Fruit fly (Drosophila melanogaster) whole organism, embryonic: ENCODE data around the gene Rtca.
A peak's percentile ranks its signal among the peaks of the same experiment; 100 is the strongest.

Source experiments
- BEAF-32 ChIP-seq: fragments of 200-800 bp; sonication (Bioruptor generic); optimal IDR thresholded peaks from 3 replicates; lab custom pipeline; 2017; ENCODE audit warnings: missing biosample characterization, missing genetic modification characterization, mild to moderate bottlenecking, moderate library complexity, missing genetic modification reagents
- CG10959 ChIP-seq: fragments of 200-800 bp; sonication (Bioruptor generic); IDR thresholded peaks from 2 replicates; pipeline ENCODE4 v1.3.6; 2022; ENCODE audit warnings: missing biosample characterization, missing genetic modification characterization
- CG12104 ChIP-seq: fragments of 200-800 bp; sonication (Bioruptor generic); optimal IDR thresholded peaks from 3 replicates; lab custom pipeline; 2016; ENCODE audit warnings: missing biosample characterization, missing genetic modification characterization
- CG1233 ChIP-seq: fragments of 200-800 bp; sonication (Bioruptor generic); optimal IDR thresholded peaks from 4 replicates; lab custom pipeline; 2018; ENCODE audit warnings: missing biosample characterization, mild to moderate bottlenecking, missing genetic modification characterization
- CG13424 ChIP-seq: fragments of 200-800 bp; sonication (Bioruptor generic); optimal IDR thresholded peaks from 2 replicates; lab custom pipeline; 2019; ENCODE audit warnings: missing biosample characterization, mild to moderate bottlenecking, missing genetic modification characterization, moderate library complexity
- CG13775 ChIP-seq: fragments of 200-800 bp; sonication (Bioruptor generic); optimal IDR thresholded peaks from 3 replicates; lab custom pipeline; 2017; ENCODE audit warnings: missing biosample characterization, mild to moderate bottlenecking, missing genetic modification characterization
- CG14014 ChIP-seq: fragments of 200-800 bp; sonication (Bioruptor generic); IDR thresholded peaks from 2 replicates; pipeline ENCODE4 v1.3.6; 2022; ENCODE audit warnings: missing biosample characterization, missing genetic modification characterization
- CG1602 ChIP-seq: fragments of 200-800 bp; sonication (Bioruptor generic); optimal IDR thresholded peaks from 3 replicates; lab custom pipeline; 2016; ENCODE audit warnings: missing biosample characterization, missing genetic modification characterization
- CG18262 ChIP-seq: fragments of 200-800 bp; optimal IDR thresholded peaks from 3 replicates; lab custom pipeline; 2019; ENCODE audit warnings: missing biosample characterization, mild to moderate bottlenecking, missing genetic modification characterization, moderate library complexity
- CG2678 ChIP-seq: fragments of 200-800 bp; sonication (Bioruptor generic); optimal IDR thresholded peaks from 3 replicates; lab custom pipeline; 2019; ENCODE audit warnings: missing biosample characterization, mild to moderate bottlenecking, missing genetic modification characterization, moderate library complexity
- CG3065 ChIP-seq: fragments of 200-800 bp; sonication (Bioruptor generic); optimal IDR thresholded peaks from 2 replicates; lab custom pipeline; 2016; ENCODE audit warnings: missing biosample characterization, missing genetic modification characterization
- CG33213 ChIP-seq: fragments of 200-800 bp; sonication (Bioruptor generic); optimal IDR thresholded peaks from 3 replicates; lab custom pipeline; 2016; ENCODE audit warnings: missing biosample characterization, missing genetic modification characterization
- CG4617 ChIP-seq: fragments of 200-800 bp; sonication (Bioruptor generic); optimal IDR thresholded peaks from 3 replicates; lab custom pipeline; 2016; ENCODE audit warnings: missing biosample characterization, missing genetic modification characterization, borderline replicate concordance
- CG6689 ChIP-seq: fragments of 200-800 bp; sonication (Bioruptor generic); IDR thresholded peaks from 2 replicates; pipeline ENCODE4 v1.3.6; 2022; ENCODE audit warnings: missing biosample characterization, missing genetic modification characterization
- CG8924 ChIP-seq: fragments of 200-800 bp; optimal IDR thresholded peaks from 3 replicates; lab custom pipeline; 2019; ENCODE audit warnings: missing biosample characterization, mild to moderate bottlenecking, missing genetic modification characterization, moderate library complexity
- CG9437 ChIP-seq: fragments of 200-800 bp; sonication (Bioruptor generic); optimal IDR thresholded peaks from 2 replicates; lab custom pipeline; 2018; ENCODE audit warnings: missing biosample characterization, mild to moderate bottlenecking, missing genetic modification characterization
- CG9609 ChIP-seq: fragments of 200-800 bp; sonication (Bioruptor generic); optimal IDR thresholded peaks from 3 replicates; lab custom pipeline; 2016; ENCODE audit warnings: missing biosample characterization, missing genetic modification characterization
- Chrac-16 ChIP-seq: fragments of 200-800 bp; sonication (Bioruptor generic); optimal IDR thresholded peaks from 3 replicates; lab custom pipeline; 2016; ENCODE audit warnings: missing biosample characterization, missing genetic modification characterization
- CoRest ChIP-seq: fragments of 200-800 bp; sonication (Bioruptor generic); optimal IDR thresholded peaks from 3 replicates; lab custom pipeline; 2018; ENCODE audit warnings: missing biosample characterization, mild to moderate bottlenecking, missing genetic modification characterization, moderate library complexity
- D19A ChIP-seq: fragments of 200-800 bp; optimal IDR thresholded peaks from 3 replicates; lab custom pipeline; 2019; ENCODE audit warnings: missing biosample characterization, mild to moderate bottlenecking, missing genetic modification characterization, moderate library complexity
- D19B ChIP-seq: fragments of 200-800 bp; sonication (Bioruptor generic); optimal IDR thresholded peaks from 2 replicates; lab custom pipeline; 2017; ENCODE audit warnings: missing biosample characterization, mild to moderate bottlenecking, missing genetic modification characterization
- Gug ChIP-seq: fragments of 200-800 bp; sonication (Bioruptor generic); IDR thresholded peaks from 4 replicates; pipeline ENCODE4 v1.3.6; 2022; ENCODE audit warnings: missing biosample characterization, missing genetic modification characterization
- H2.0 ChIP-seq: fragments of 200-800 bp; sonication (Bioruptor generic); IDR thresholded peaks from 2 replicates; pipeline ENCODE4 v1.3.6; 2022; ENCODE audit warnings: missing biosample characterization, missing genetic modification characterization
- Lpt ChIP-seq: fragments of >200 bp; optimal IDR thresholded peaks from 2 replicates; lab custom pipeline; 2018; ENCODE audit warnings: missing biosample characterization, missing genetic modification characterization
- MBD-R2 ChIP-seq: fragments of 200-800 bp; sonication (Bioruptor generic); IDR thresholded peaks from 2 replicates; pipeline ENCODE4 v1.3.6; 2022; ENCODE audit warnings: missing biosample characterization, missing genetic modification characterization
- NFAT ChIP-seq: fragments of 200-800 bp; sonication (Bioruptor generic); IDR thresholded peaks from 2 replicates; pipeline ENCODE4 v1.3.6; 2022; ENCODE audit warnings: missing biosample characterization, missing genetic modification characterization
- Optix ChIP-seq: fragments of 200-800 bp; sonication (Bioruptor generic); IDR thresholded peaks from 3 replicates; pipeline ENCODE4 v1.3.6; 2022; ENCODE audit warnings: missing biosample characterization, missing genetic modification characterization
- PHDP ChIP-seq: fragments of 200-800 bp; sonication (Bioruptor generic); optimal IDR thresholded peaks from 3 replicates; lab custom pipeline; 2018; ENCODE audit warnings: missing biosample characterization, mild to moderate bottlenecking, missing genetic modification characterization, moderate library complexity
- Scr ChIP-seq: fragments of 200-800 bp; sonication (Bioruptor generic); IDR thresholded peaks from 2 replicates; pipeline ENCODE4 v1.3.6; 2022; ENCODE audit warnings: missing biosample characterization, missing genetic modification characterization; ENCODE audit not compliant: partially characterized antibody
- Spps ChIP-seq: fragments of 200-800 bp; sonication (Bioruptor generic); optimal IDR thresholded peaks from 2 replicates; lab custom pipeline; 2018; ENCODE audit warnings: missing biosample characterization, mild to moderate bottlenecking, missing genetic modification characterization
- Ssrp ChIP-seq: fragments of 200-800 bp; sonication (Bioruptor generic); optimal IDR thresholded peaks from 2 replicates; lab custom pipeline; 2018; ENCODE audit warnings: missing biosample characterization, mild to moderate bottlenecking, missing genetic modification characterization, moderate library complexity
- Trl ChIP-seq, 3 experiments: fragments of >200 bp in 2 of 3; fragments of 200-800 bp in 1 of 3; sonication (Bioruptor generic) in 1 of 3; optimal IDR thresholded peaks; 2 replicates in 1 of 3; 3 replicates in 2 of 3; lab custom pipeline; 2016 to 2017; ENCODE audit warnings: missing biosample characterization in 1 of 3, missing genetic modification characterization in 1 of 3
- Vsx1 ChIP-seq: fragments of 200-800 bp; sonication (Bioruptor generic); optimal IDR thresholded peaks from 2 replicates; lab custom pipeline; 2017; ENCODE audit warnings: missing biosample characterization, mild to moderate bottlenecking, missing genetic modification characterization, missing genetic modification reagents
- ap ChIP-seq: fragments of 200-800 bp; sonication (Bioruptor generic); IDR thresholded peaks from 2 replicates; pipeline ENCODE4 v1.3.6; 2022; ENCODE audit warnings: missing biosample characterization, missing genetic modification characterization
- gfzf ChIP-seq: fragments of 200-800 bp; sonication (Bioruptor generic); optimal IDR thresholded peaks from 2 replicates; lab custom pipeline; 2016; ENCODE audit warnings: missing biosample characterization, mild to moderate bottlenecking, missing genetic modification characterization, moderate library complexity
- gro ChIP-seq: fragments of 200-800 bp; sonication (Bioruptor generic); optimal IDR thresholded peaks from 2 replicates; lab custom pipeline; 2016; ENCODE audit warnings: missing biosample characterization, missing genetic modification characterization
- gt ChIP-seq: fragments of 200-800 bp; sonication (Bioruptor generic); IDR thresholded peaks from 2 replicates; pipeline ENCODE4 v1.3.6; 2022; ENCODE audit warnings: missing biosample characterization, missing genetic modification characterization
- kay ChIP-seq: fragments of 200-800 bp; sonication (Bioruptor generic); optimal IDR thresholded peaks from 2 replicates; lab custom pipeline; 2016; ENCODE audit warnings: missing biosample characterization, missing genetic modification characterization
- oc ChIP-seq: fragments of 200-800 bp; sonication (Bioruptor generic); optimal IDR thresholded peaks from 2 replicates; lab custom pipeline; 2018; ENCODE audit warnings: missing biosample characterization, mild to moderate bottlenecking, missing genetic modification characterization, moderate library complexity
- ranshi ChIP-seq: fragments of 200-800 bp; sonication (Bioruptor generic); IDR thresholded peaks from 2 replicates; pipeline ENCODE4 v1.3.6; 2022; ENCODE audit warnings: missing biosample characterization, missing genetic modification characterization
- run ChIP-seq: fragments of 200-800 bp; sonication (Bioruptor generic); optimal IDR thresholded peaks from 3 replicates; lab custom pipeline; 2018; ENCODE audit warnings: missing biosample characterization, mild to moderate bottlenecking, missing genetic modification characterization
- sc ChIP-seq, 3 experiments: fragments of >200 bp in 2 of 3; fragments of 200-800 bp in 1 of 3; sonication (Bioruptor generic) in 1 of 3; optimal IDR thresholded peaks; 2 replicates in 2 of 3; 3 replicates in 1 of 3; lab custom pipeline; 2017; ENCODE audit warnings: mild to moderate bottlenecking in 1 of 3, missing biosample characterization in 1 of 3, missing genetic modification characterization in 1 of 3, missing genetic modification reagents in 1 of 3
- sens ChIP-seq: fragments of 200-800 bp; sonication (Bioruptor generic); peaks from one replicate; lab custom pipeline; 2016; ENCODE audit warnings: missing biosample characterization, missing genetic modification characterization
- seq ChIP-seq: fragments of 200-800 bp; sonication (Bioruptor generic); IDR thresholded peaks from 2 replicates; pipeline ENCODE4 v1.3.6; 2022; ENCODE audit warnings: missing biosample characterization, missing genetic modification characterization
- shn ChIP-seq: fragments of 200-800 bp; sonication (Bioruptor generic); optimal IDR thresholded peaks from 3 replicates; lab custom pipeline; 2016; ENCODE audit warnings: missing biosample characterization, missing genetic modification characterization
- slou ChIP-seq: fragments of 200-800 bp; sonication (Bioruptor generic); optimal IDR thresholded peaks from 3 replicates; lab custom pipeline; 2016; ENCODE audit warnings: missing biosample characterization, missing genetic modification characterization
- tap ChIP-seq: fragments of 200-800 bp; optimal IDR thresholded peaks from 3 replicates; lab custom pipeline; 2019; ENCODE audit warnings: missing biosample characterization, mild to moderate bottlenecking, missing genetic modification characterization, moderate library complexity
- tna ChIP-seq: fragments of 200-800 bp; sonication (Bioruptor generic); IDR thresholded peaks from 2 replicates; pipeline ENCODE4 v1.3.6; 2022; ENCODE audit warnings: missing biosample characterization, missing genetic modification characterization; ENCODE audit not compliant: partially characterized antibody
- unpg ChIP-seq: fragments of 200-800 bp; sonication (Bioruptor generic); optimal IDR thresholded peaks from 3 replicates; lab custom pipeline; 2018; ENCODE audit warnings: missing biosample characterization, mild to moderate bottlenecking, missing genetic modification characterization, moderate library complexity

The Rtca gene

dm6 chrX:2073325-2073724 is 1.1 kb downstream of the Rtca start, which contains the start of gene CG4199 (continued):
- TF ChIP-seq CG10959 (GFP tag; lab: Robert Waterston, UW) (no peak), kay (GFP tag; lab: Kevin White, UChicago) (no peak), Chrac-16 (no peak), CG13775 (GFP tag; lab: Kevin White, UChicago) (no peak)

DNA sequence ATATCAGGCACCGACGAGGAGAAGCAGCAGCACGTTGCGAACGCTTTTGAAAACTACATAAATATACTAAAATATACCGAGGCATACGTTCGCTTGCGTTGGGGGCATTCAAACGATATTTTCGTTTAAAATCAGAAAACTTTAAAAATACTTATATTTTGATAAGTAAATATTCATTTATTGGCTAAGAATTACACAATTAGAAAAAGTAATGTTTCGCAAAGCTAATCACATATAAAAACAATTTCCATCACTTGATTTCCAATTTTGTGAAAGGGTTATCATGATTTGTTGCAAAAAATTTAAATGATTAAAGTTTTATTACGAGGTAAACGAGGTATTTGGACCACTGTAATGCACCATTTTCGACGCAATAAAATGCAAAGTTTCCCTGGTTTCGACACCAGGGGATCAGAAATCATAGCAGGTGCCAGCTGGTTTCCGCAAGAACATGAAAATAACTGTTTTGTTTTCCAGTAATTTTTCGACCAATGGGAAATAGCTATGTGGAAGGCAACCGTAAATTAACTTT is 3.7 kb downstream of the Rtca start, which contains the start of gene CG4045:
Gene CG4045, minus strand, starts transcription at position 55 of the 532 bp plus-strand sequence.
- TF ChIP-seq shn (no peak), Spps (tag; lab: Kevin White, UChicago) (no peak), gfzf (GFP tag; lab: Kevin White, UChicago) (peak; percentile 43), Scr (peak; percentile 29; the same call in 1 of the 2 replicates), sc (optimal IDR thresholded peaks at IDR 0.05; lab: Kevin White, UChicago) (no peak), sc (GFP tag; optimal IDR thresholded peaks at IDR 0.05; lab: Kevin White, UChicago) (no peak), seq (GFP tag; lab: Robert Waterston, UW) (no peak), slou (no peak), CG12104 (GFP tag; lab: Kevin White, UChicago) (no peak), CG1602 (GFP tag; lab: Kevin White, UChicago) (no peak), D19B (GFP tag; lab: Kevin White, UChicago) (no peak), sens (GFP tag; lab: Kevin White, UChicago) (peak; percentile 73), CG9437 (GFP tag; lab: Kevin White, UChicago) (no peak), PHDP (tag; lab: Kevin White, UChicago) (no peak), Ssrp (tag; lab: Kevin White, UChicago) (peak; percentile 21), tna (GFP tag; lab: Robert Waterston, UW) (no peak), BEAF-32 (GFP tag; lab: Kevin White, UChicago) (peak; percentile 45), CG6689 (0 out of 2 replicates have a peak, but pooled peaks have one; percentile 24), Trl (optimal IDR thresholded peaks at IDR 0.05; lab: Kevin White, UChicago) (no peak), Trl (GFP tag; optimal IDR thresholded peaks at IDR 0.05; lab: Kevin White, UChicago) (no peak), CG4617 (GFP tag; lab: Kevin White, UChicago) (no peak), Gug (GFP tag; lab: Robert Waterston, UW) (no peak), gt (no peak), H2.0 (no peak), unpg (GFP tag; lab: Kevin White, UChicago) (peak; percentile 13), CG14014 (GFP tag; lab: Robert Waterston, UW) (no peak), D19A (tag; lab: Kevin White, UChicago) (peak; percentile 3), CG33213 (GFP tag; lab: Kevin White, UChicago) (no peak), Optix (GFP tag; lab: Robert Waterston, UW) (no peak), run (tag; lab: Kevin White, UChicago) (no peak), CG13424 (tag; lab: Kevin White, UChicago) (peak; percentile 17), ap (GFP tag; lab: Robert Waterston, UW) (no peak), oc (tag; lab: Kevin White, UChicago) (no peak), MBD-R2 (GFP tag; lab: Robert Waterston, UW) (peak; percentile 64; the same call in 1 of the 2 replicates), gro (GFP tag; lab: Kevin White, UChicago) (no peak), CG2678 (peak; percentile 39), CG3065 (GFP tag; lab: Kevin White, UChicago) (no peak), tap (tag; lab: Kevin White, UChicago) (no peak), CG8924 (no peak), Lpt (GFP tag; lab: Kevin White, UChicago) (no peak), NFAT (GFP tag; lab: Robert Waterston, UW) (no peak), CG18262 (tag; lab: Kevin White, UChicago) (peak; percentile 17), CoRest (peak; percentile 2), Vsx1 (GFP tag; lab: Kevin White, UChicago) (no peak), CG1233 (no peak), ranshi (GFP tag; lab: Robert Waterston, UW) (no peak), CG9609 (no peak)
